Worm (Caenorhabditis elegans) whole organism, mixed stage, embryonic: ENCODE results near the gene ani-3.

Experiments used
- M03D4.4 ChIP-seq: sonication (generic microtip); optimal IDR thresholded peaks from 2 replicates; lab custom pipeline; 2017; ENCODE audit warnings: mild to moderate bottlenecking, missing genetic modification characterization, missing compliant biosample characterization
- blmp-1 ChIP-seq: fragments of 150-350 bp; optimal IDR thresholded peaks from 2 replicates; lab custom pipeline; 2014; ENCODE audit warnings: missing biosample characterization, missing genetic modification characterization
- ceh-39 ChIP-seq: fragments of 150-350 bp; optimal IDR thresholded peaks from 2 replicates; lab custom pipeline; 2014; ENCODE audit warnings: missing biosample characterization, missing genetic modification characterization
- ces-1 ChIP-seq: fragments of 150-350 bp; optimal IDR thresholded peaks from 2 replicates; lab custom pipeline; 2014; ENCODE audit warnings: missing biosample characterization, missing genetic modification reagents, missing genetic modification characterization
- cnd-1 ChIP-seq: fragments of 200-800 bp; sonication (Bioruptor generic); optimal IDR thresholded peaks from 2 replicates; lab custom pipeline; 2018; ENCODE audit warnings: mild to moderate bottlenecking, missing genetic modification characterization, missing compliant biosample characterization
- drap-1 ChIP-seq: fragments of 200-800 bp; sonication (Bioruptor generic); optimal IDR thresholded peaks from 3 replicates; lab custom pipeline; 2018; ENCODE audit warnings: mild to moderate bottlenecking, missing genetic modification characterization, missing compliant biosample characterization
- elt-3 ChIP-seq: fragments of 150-350 bp; optimal IDR thresholded peaks from 2 replicates; lab custom pipeline; 2014; ENCODE audit warnings: missing biosample characterization, missing genetic modification characterization
- hlh-1 ChIP-seq: fragments of 150-350 bp; optimal IDR thresholded peaks from 2 replicates; lab custom pipeline; 2014; ENCODE audit warnings: missing biosample characterization, missing genetic modification reagents, missing genetic modification characterization
- mab-5 ChIP-seq: fragments of 150-350 bp; optimal IDR thresholded peaks from 2 replicates; lab custom pipeline; 2014; ENCODE audit warnings: missing biosample characterization, missing genetic modification characterization
- mep-1 ChIP-seq: fragments of 150-350 bp; optimal IDR thresholded peaks from 2 replicates; lab custom pipeline; 2017; ENCODE audit warnings: missing biosample characterization, missing genetic modification reagents, missing genetic modification characterization, inconsistent platforms
- mls-2 ChIP-seq: sonication (generic microtip); optimal IDR thresholded peaks from 2 replicates; lab custom pipeline; 2016; ENCODE audit warnings: mild to moderate bottlenecking, missing genetic modification characterization, moderate library complexity, missing compliant biosample characterization
- nhr-237 ChIP-seq: fragments of 150-350 bp; optimal IDR thresholded peaks from 2 replicates; lab custom pipeline; 2014; ENCODE audit warnings: missing biosample characterization, missing genetic modification characterization
- pha-4 ChIP-seq: fragments of 150-350 bp; optimal IDR thresholded peaks from 2 replicates; lab custom pipeline; 2018; ENCODE audit warnings: missing biosample characterization, missing genetic modification reagents, missing genetic modification characterization
- sem-2 ChIP-seq: fragments of 200-800 bp; sonication (Bioruptor generic); optimal IDR thresholded peaks from 2 replicates; lab custom pipeline; 2018; ENCODE audit warnings: mild to moderate bottlenecking, missing genetic modification characterization, missing compliant biosample characterization
- sptf-1 ChIP-seq: sonication (generic microtip); optimal IDR thresholded peaks from 2 replicates; lab custom pipeline; 2017; ENCODE audit warnings: mild to moderate bottlenecking, missing genetic modification characterization, moderate library complexity, missing compliant biosample characterization
- tbx-8 ChIP-seq: fragments of 200-800 bp; sonication (Bioruptor generic); optimal IDR thresholded peaks from 2 replicates; lab custom pipeline; 2018; ENCODE audit warnings: mild to moderate bottlenecking, missing genetic modification characterization, moderate library complexity, missing compliant biosample characterization
- unc-39 ChIP-seq: fragments of 150-350 bp; optimal IDR thresholded peaks from 2 replicates; lab custom pipeline; 2014; ENCODE audit warnings: missing biosample characterization, missing genetic modification characterization

The ani-3 gene

ce11 chrV:19754331-19754730, 56.8 kb downstream of the ani-3 start:
- TF ChIP-seq tbx-8 (no peak), mep-1 (tag; lab: Kevin White, UChicago) (no peak), sptf-1 (no peak), cnd-1 (tag; lab: Kevin White, UChicago) (no peak), unc-39 (no peak), ces-1 (GFP tag; lab: Kevin White, UChicago) (no peak), mls-2 (tag; lab: Kevin White, UChicago) (no peak), sem-2 (GFP tag; lab: Kevin White, UChicago) (no peak), elt-3 (tag; lab: Kevin White, UChicago) (no peak), blmp-1 (no peak), pha-4 (no peak), nhr-237 (tag; lab: Kevin White, UChicago) (no peak), M03D4.4 (no peak), ceh-39 (tag; lab: Kevin White, UChicago) (no peak), mab-5 (tag; lab: Kevin White, UChicago) (no peak), hlh-1 (tag; lab: Kevin White, UChicago) (no peak), drap-1 (no peak)
